Worm (Caenorhabditis elegans) whole organism, L3 larva: ENCODE results near the gene ZK688.5.

Experiments used
- ZK546.5 ChIP-seq: sonication (generic microtip); optimal IDR thresholded peaks from 2 replicates; lab custom pipeline; 2017; ENCODE audit warnings: missing biosample characterization, missing genetic modification characterization
- aly-2 ChIP-seq: fragments of 150-350 bp; optimal IDR thresholded peaks from 2 replicates; lab custom pipeline; 2014; ENCODE audit warnings: missing biosample characterization, missing genetic modification characterization
- ama-1 ChIP-seq: fragments of 150-350 bp; optimal IDR thresholded peaks from 2 replicates; lab custom pipeline; 2018
- ceh-16 ChIP-seq: sonication (generic microtip); optimal IDR thresholded peaks from 2 replicates; lab custom pipeline; 2017; ENCODE audit warnings: missing biosample characterization, missing genetic modification characterization
- ceh-28 ChIP-seq: fragments of 150-350 bp; optimal IDR thresholded peaks from 2 replicates; lab custom pipeline; 2014; ENCODE audit warnings: missing biosample characterization, missing genetic modification reagents, missing genetic modification characterization
- ceh-82 ChIP-seq: fragments of 150-350 bp; optimal IDR thresholded peaks from 2 replicates; lab custom pipeline; 2014; ENCODE audit warnings: missing biosample characterization, missing genetic modification characterization
- ceh-9 ChIP-seq: sonication (generic microtip); optimal IDR thresholded peaks from 2 replicates; lab custom pipeline; 2018; ENCODE audit warnings: missing biosample characterization, missing genetic modification characterization
- daf-12 ChIP-seq: fragments of 150-350 bp; optimal IDR thresholded peaks from 2 replicates; lab custom pipeline; 2014; ENCODE audit warnings: missing biosample characterization, missing genetic modification reagents, missing genetic modification characterization
- egl-27 ChIP-seq: sonication (generic microtip); optimal IDR thresholded peaks from 4 replicates; lab custom pipeline; 2017; ENCODE audit warnings: missing biosample characterization, missing genetic modification reagents, missing genetic modification characterization
- egl-5 ChIP-seq: fragments of 150-350 bp; optimal IDR thresholded peaks from 2 replicates; lab custom pipeline; 2017; ENCODE audit warnings: missing biosample characterization, missing genetic modification reagents, missing genetic modification characterization, inconsistent platforms
- elt-1 ChIP-seq: fragments of 150-350 bp; optimal IDR thresholded peaks from 2 replicates; lab custom pipeline; 2014; ENCODE audit warnings: missing biosample characterization, missing genetic modification characterization
- elt-2 ChIP-seq: sonication (generic microtip); optimal IDR thresholded peaks from 2 replicates; lab custom pipeline; 2016; ENCODE audit warnings: missing genetic modification reagents, mild to moderate bottlenecking, missing genetic modification characterization, missing compliant biosample characterization
- elt-3 ChIP-seq, 3 experiments: fragments of 150-350 bp in 1 of 3; sonication (generic microtip) in 2 of 3; optimal IDR thresholded peaks; 2 replicates in 2 of 3; 4 replicates in 1 of 3; lab custom pipeline; 2014 to 2017; ENCODE audit warnings: missing biosample characterization in 3 of 3, missing genetic modification characterization in 3 of 3
- fkh-10 ChIP-seq: sonication (generic microtip); optimal IDR thresholded peaks from 2 replicates; lab custom pipeline; 2017; ENCODE audit warnings: missing biosample characterization, missing genetic modification reagents, missing genetic modification characterization
- fkh-2 ChIP-seq: fragments of 150-350 bp; optimal IDR thresholded peaks from 2 replicates; lab custom pipeline; 2014; ENCODE audit warnings: missing biosample characterization, missing genetic modification reagents, missing genetic modification characterization
- fos-1 ChIP-seq: fragments of 150-350 bp; optimal IDR thresholded peaks from 2 replicates; lab custom pipeline; 2014; ENCODE audit warnings: missing biosample characterization, missing genetic modification characterization
- hmg-11 ChIP-seq: sonication (generic microtip); optimal IDR thresholded peaks from 2 replicates; lab custom pipeline; 2016; ENCODE audit warnings: missing genetic modification characterization, missing compliant biosample characterization
- jun-1 ChIP-seq: fragments of 150-350 bp; optimal IDR thresholded peaks from 2 replicates; lab custom pipeline; 2014; ENCODE audit warnings: missing biosample characterization, missing genetic modification reagents, missing genetic modification characterization
- lin-39 ChIP-seq: fragments of 150-350 bp; optimal IDR thresholded peaks from 2 replicates; lab custom pipeline; 2018; ENCODE audit warnings: missing biosample characterization, missing genetic modification reagents, missing genetic modification characterization
- lsy-12 ChIP-seq: sonication (generic microtip); optimal IDR thresholded peaks from 2 replicates; lab custom pipeline; 2016; ENCODE audit warnings: mild to moderate bottlenecking, missing genetic modification characterization, missing compliant biosample characterization
- mdl-1 ChIP-seq: fragments of 150-350 bp; optimal IDR thresholded peaks from 2 replicates; lab custom pipeline; 2014; ENCODE audit warnings: missing biosample characterization, missing genetic modification characterization
- nfya-1 ChIP-seq: sonication (generic microtip); optimal IDR thresholded peaks from 2 replicates; lab custom pipeline; 2017; ENCODE audit warnings: missing genetic modification characterization, mild to moderate bottlenecking, missing compliant biosample characterization, antibody characterized with exemption, moderate library complexity; ENCODE audit not compliant: insufficient read depth
- nhr-11 ChIP-seq: fragments of 150-350 bp; optimal IDR thresholded peaks from 2 replicates; lab custom pipeline; 2014; ENCODE audit warnings: missing biosample characterization, missing genetic modification characterization
- nhr-23 ChIP-seq: fragments of 150-350 bp; optimal IDR thresholded peaks from 2 replicates; lab custom pipeline; 2014; ENCODE audit warnings: missing biosample characterization, missing genetic modification reagents, missing genetic modification characterization
- nhr-237 ChIP-seq: fragments of 150-350 bp; optimal IDR thresholded peaks from 2 replicates; lab custom pipeline; 2014; ENCODE audit warnings: missing biosample characterization, missing genetic modification characterization
- nhr-25 ChIP-seq: sonication (generic microtip); optimal IDR thresholded peaks from 2 replicates; lab custom pipeline; 2017; ENCODE audit warnings: missing biosample characterization, missing genetic modification characterization
- nhr-43 ChIP-seq: sonication (generic microtip); optimal IDR thresholded peaks from 2 replicates; lab custom pipeline; 2016; ENCODE audit warnings: mild to moderate bottlenecking, missing genetic modification characterization, missing compliant biosample characterization; ENCODE audit not compliant: poor library complexity, severe bottlenecking
- nhr-67 ChIP-seq: fragments of 150-350 bp; optimal IDR thresholded peaks from 2 replicates; lab custom pipeline; 2014; ENCODE audit warnings: missing biosample characterization, missing genetic modification characterization
- nhr-77 ChIP-seq: fragments of 150-350 bp; optimal IDR thresholded peaks from 2 replicates; lab custom pipeline; 2014; ENCODE audit warnings: missing biosample characterization, missing genetic modification characterization
- pha-4 ChIP-seq: fragments of 150-350 bp; optimal IDR thresholded peaks from 2 replicates; lab custom pipeline; 2014; ENCODE audit warnings: missing biosample characterization, missing genetic modification reagents, missing genetic modification characterization
- pqm-1 ChIP-seq: fragments of 150-350 bp; optimal IDR thresholded peaks from 2 replicates; lab custom pipeline; 2017; ENCODE audit warnings: missing biosample characterization, missing genetic modification characterization, inconsistent platforms
- snpc-4 ChIP-seq: fragments of 150-350 bp; optimal IDR thresholded peaks from 2 replicates; lab custom pipeline; 2014; ENCODE audit warnings: missing biosample characterization, missing genetic modification characterization
- unc-39 ChIP-seq: sonication (generic microtip); optimal IDR thresholded peaks from 4 replicates; lab custom pipeline; 2017; ENCODE audit warnings: missing biosample characterization, missing genetic modification characterization
- unc-62 ChIP-seq: fragments of 150-350 bp; sonication (generic microtip); optimal IDR thresholded peaks from 4 replicates; lab custom pipeline; 2014; ENCODE audit warnings: missing biosample characterization, missing genetic modification reagents, missing genetic modification characterization
- ztf-11 ChIP-seq: fragments of 150-350 bp; optimal IDR thresholded peaks from 2 replicates; lab custom pipeline; 2014; ENCODE audit warnings: missing biosample characterization, missing genetic modification characterization
- ztf-4 ChIP-seq: fragments of 150-350 bp; optimal IDR thresholded peaks from 2 replicates; lab custom pipeline; 2014; ENCODE audit warnings: missing biosample characterization, missing genetic modification characterization

Gene ZK688.5

DNA sequence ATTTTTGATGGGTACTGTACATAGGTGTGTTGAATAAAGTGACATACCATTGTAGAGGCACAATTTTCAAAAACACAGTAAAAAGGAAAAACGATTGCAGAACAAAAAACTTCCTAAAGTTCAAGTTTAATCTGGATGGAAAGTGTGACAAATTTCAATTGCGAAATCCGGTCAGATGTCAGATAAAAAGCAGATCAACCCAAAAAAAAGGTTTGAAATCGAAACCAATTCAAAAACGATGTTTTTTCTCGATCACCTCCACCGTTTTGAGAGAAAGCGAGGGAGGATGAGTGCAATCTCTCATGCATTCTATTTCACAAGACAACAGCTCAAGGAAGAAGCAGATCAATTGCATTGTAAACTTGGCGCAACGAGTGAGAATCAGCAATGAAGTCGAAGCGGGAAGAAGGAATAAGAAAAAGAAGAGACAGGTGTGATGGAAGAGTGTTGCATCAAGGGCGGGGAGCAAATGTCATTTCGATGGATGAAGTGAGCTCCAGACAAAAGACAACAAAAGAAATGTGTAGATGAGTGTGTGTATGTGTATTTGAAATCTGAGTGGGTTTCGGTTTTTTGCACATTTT is 11.2 kb downstream of the ZK688.5 start:
- TF ChIP-seq fkh-2 (tag; lab: Kevin White, UChicago) (no peak), ceh-9 (tag; lab: Kevin White, UChicago) (no peak), unc-39 (no peak), hmg-11 (no peak), pha-4 (no peak), fkh-10 (GFP tag; lab: Kevin White, UChicago) (no peak), ztf-4 (tag; lab: Kevin White, UChicago) (no peak), lsy-12 (tag; lab: Kevin White, UChicago) (no peak), ceh-82 (no peak), nhr-77 (no peak), elt-3 (tag; optimal IDR thresholded peaks at IDR 0.05; lab: Kevin White, UChicago) (no peak), lin-39 (tag; lab: Kevin White, UChicago) (no peak), elt-2 (tag; lab: Kevin White, UChicago) (no peak), ZK546.5 (no peak), ceh-16 (no peak), jun-1 (tag; lab: Kevin White, UChicago) (no peak)
- TF ChIP-seq, all 47 proteins: peak for 0

- TF ChIP-seq fos-1 (tag; lab: Kevin White, UChicago) (no peak), ZK546.5 (no peak), nhr-77 (no peak), unc-39 (no peak), mdl-1 (tag; lab: Kevin White, UChicago) (no peak), nhr-43 (no peak), nhr-237 (no peak), jun-1 (tag; lab: Kevin White, UChicago) (no peak)
Measured at ce11 chrIII:7878852-7879329, 12.5 kb downstream of the ZK688.5 start, which contains the start of gene sup-18. Gene sup-18 (minus strand): TSS chrIII:7878902.

DNA sequence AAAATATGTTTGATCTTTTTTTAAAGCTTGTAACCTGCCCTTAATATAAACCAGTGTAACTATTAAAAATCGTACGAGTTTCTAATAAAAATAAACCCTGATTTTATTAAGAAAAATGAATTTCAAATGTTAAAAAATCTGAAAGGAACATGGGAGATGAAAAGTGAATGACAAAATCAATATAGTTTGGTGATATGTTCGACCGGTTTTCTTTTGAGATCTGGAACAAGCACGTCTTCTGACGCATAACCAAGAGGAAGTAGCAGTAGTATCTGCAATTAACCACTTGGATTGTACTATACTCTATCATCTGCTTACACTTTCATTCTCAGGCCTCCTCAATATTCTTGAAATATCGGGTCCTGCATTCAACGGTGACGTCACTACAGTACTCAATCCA is 14.3 kb downstream of the ZK688.5 start:
- TF ChIP-seq nhr-43 (no peak), snpc-4 (tag; lab: Kevin White, UChicago) (no peak), ceh-9 (tag; lab: Kevin White, UChicago) (no peak), jun-1 (tag; lab: Kevin White, UChicago) (no peak), nhr-25 (no peak), ceh-82 (no peak), ZK546.5 (no peak), elt-3 (tag; optimal IDR thresholded peaks at IDR 0.05; lab: Kevin White, UChicago) (no peak), unc-62 (GFP tag; lab: Kevin White, UChicago) (no peak), hmg-11 (no peak), elt-2 (tag; lab: Kevin White, UChicago) (no peak), pha-4 (no peak)

- TF ChIP-seq daf-12 = no peak
- TF ChIP-seq ceh-9 (tag; lab: Kevin White, UChicago) = no peak
- no peak for TF ChIP-seq nhr-23 (tag; lab: Kevin White, UChicago)
- TF ChIP-seq aly-2 (tag; lab: Kevin White, UChicago) = no peak
- no peak for TF ChIP-seq lin-39 (tag; lab: Kevin White, UChicago)
Measured at ce11 chrIII:7873481-7873880, 17.9 kb downstream of the ZK688.5 start, which contains the start of gene tyr-1. Gene tyr-1 (plus strand): TSS chrIII:7873781.

DNA sequence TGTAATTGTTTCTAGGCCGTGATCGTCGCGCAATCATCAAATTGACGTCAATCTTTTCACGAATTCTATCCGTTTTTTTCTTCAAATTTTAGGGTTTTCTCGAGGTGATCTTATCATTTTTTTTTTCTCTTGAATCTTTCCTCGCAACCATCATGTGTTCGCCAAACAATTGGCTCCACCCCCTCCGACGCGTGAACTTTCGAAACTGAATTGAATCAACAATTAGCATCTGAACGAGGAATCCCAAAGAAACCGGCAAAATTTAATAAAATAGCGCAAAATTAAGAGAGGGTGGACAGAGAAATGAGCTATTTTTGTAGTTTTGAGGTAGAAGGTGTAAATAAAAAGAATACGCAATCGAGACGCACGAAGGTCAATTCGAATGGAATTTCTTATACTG is 18.6 kb downstream of the ZK688.5 start:
- no peak for TF ChIP-seq nfya-1 (tag; lab: Kevin White, UChicago)
- TF ChIP-seq pqm-1 (tag; lab: Kevin White, UChicago) = no peak
- no peak for TF ChIP-seq fkh-10 (GFP tag; lab: Kevin White, UChicago)
- no peak for TF ChIP-seq nhr-11 (tag; lab: Kevin White, UChicago)
- no peak for TF ChIP-seq nhr-237
- TF ChIP-seq elt-2 (tag; lab: Kevin White, UChicago) = no peak
- TF ChIP-seq pha-4 = no peak
- no peak for TF ChIP-seq ztf-11 (tag; lab: Kevin White, UChicago)
- no peak for TF ChIP-seq egl-5 (tag; lab: Kevin White, UChicago)
- TF ChIP-seq nhr-67 (tag; lab: Kevin White, UChicago) = no peak
- TF ChIP-seq ama-1 (lab: Kevin White, UChicago) = no peak
- TF ChIP-seq aly-2 (tag; lab: Kevin White, UChicago) = no peak
- no peak for TF ChIP-seq elt-1
- TF ChIP-seq fkh-2 (tag; lab: Kevin White, UChicago) = no peak
- TF ChIP-seq elt-3 (tag; optimal IDR thresholded peaks at IDR 0.05; lab: Kevin White, UChicago) = no peak
- TF ChIP-seq jun-1 (tag; lab: Kevin White, UChicago) = no peak
- no peak for TF ChIP-seq ceh-28 (tag; lab: Kevin White, UChicago)
- no peak for TF ChIP-seq lin-39 (tag; lab: Kevin White, UChicago)
- no peak for TF ChIP-seq egl-27 (tag; lab: Kevin White, UChicago)
- no peak for TF ChIP-seq ZK546.5
- TF ChIP-seq, all 47 proteins: peak for 0
